Worm (Caenorhabditis elegans): ENCODE results near the gene sri-60.

DNA sequence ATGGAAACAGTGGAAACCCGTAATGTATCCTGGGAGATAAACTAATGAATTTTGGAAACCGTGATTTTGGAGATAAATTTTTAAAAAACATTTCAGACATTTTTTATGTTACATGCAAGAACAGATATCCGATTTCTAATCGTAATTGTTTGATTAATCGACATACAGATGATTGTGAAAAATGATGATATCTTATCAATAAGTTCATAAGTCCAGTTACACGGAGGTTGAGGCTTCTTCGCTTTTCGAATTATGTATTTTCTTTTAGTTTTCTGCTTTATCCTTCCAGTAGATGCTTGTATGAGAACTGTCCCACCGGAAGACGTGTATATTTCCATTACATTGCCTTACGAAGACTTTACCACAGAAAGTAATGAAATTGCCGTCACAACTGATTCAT, 37.1 kb downstream of the sri-60 start, which contains the start of gene F22E5.22:
- TF ChIP-seq odd-2 (tag; optimal IDR thresholded peaks at IDR 0.05) (no peak), nhr-11 (tag; optimal IDR thresholded peaks at IDR 0.05) (no peak), T23F11.4 (GFP tag; optimal IDR thresholded peaks at IDR 0.05) (no peak), ama-1 (optimal IDR thresholded peaks at IDR 0.05) (no peak)
